Worm (Caenorhabditis elegans) whole organism, mixed stage, embryonic: ENCODE results near the gene pnk-4.

Experiments
- M03D4.4 ChIP-seq: sonication (generic microtip); optimal IDR thresholded peaks from 2 replicates; lab custom pipeline; 2017; ENCODE audit warnings: mild to moderate bottlenecking, missing genetic modification characterization, missing compliant biosample characterization
- blmp-1 ChIP-seq: fragments of 150-350 bp; optimal IDR thresholded peaks from 2 replicates; lab custom pipeline; 2014; ENCODE audit warnings: missing biosample characterization, missing genetic modification characterization
- ceh-39 ChIP-seq: fragments of 150-350 bp; optimal IDR thresholded peaks from 2 replicates; lab custom pipeline; 2014; ENCODE audit warnings: missing biosample characterization, missing genetic modification characterization
- ceh-43 ChIP-seq: fragments of 200-800 bp; sonication (Bioruptor generic); optimal IDR thresholded peaks from 2 replicates; lab custom pipeline; 2018; ENCODE audit warnings: mild to moderate bottlenecking, missing genetic modification characterization, moderate library complexity, missing compliant biosample characterization
- ceh-83 ChIP-seq: fragments of 200-800 bp; sonication (Bioruptor generic); optimal IDR thresholded peaks from 2 replicates; lab custom pipeline; 2018; ENCODE audit warnings: mild to moderate bottlenecking, missing genetic modification characterization, missing compliant biosample characterization
- ces-1 ChIP-seq: fragments of 150-350 bp; optimal IDR thresholded peaks from 2 replicates; lab custom pipeline; 2014; ENCODE audit warnings: missing biosample characterization, missing genetic modification reagents, missing genetic modification characterization
- cnd-1 ChIP-seq: fragments of 200-800 bp; sonication (Bioruptor generic); optimal IDR thresholded peaks from 2 replicates; lab custom pipeline; 2018; ENCODE audit warnings: mild to moderate bottlenecking, missing genetic modification characterization, missing compliant biosample characterization
- drap-1 ChIP-seq: fragments of 200-800 bp; sonication (Bioruptor generic); optimal IDR thresholded peaks from 3 replicates; lab custom pipeline; 2018; ENCODE audit warnings: mild to moderate bottlenecking, missing genetic modification characterization, missing compliant biosample characterization
- elt-1 ChIP-seq: sonication (generic microtip); optimal IDR thresholded peaks from 2 replicates; lab custom pipeline; 2017; ENCODE audit warnings: missing genetic modification characterization, mild to moderate bottlenecking, missing compliant biosample characterization, antibody characterized with exemption, moderate library complexity, borderline replicate concordance; ENCODE audit not compliant: insufficient read depth
- elt-3 ChIP-seq: fragments of 150-350 bp; optimal IDR thresholded peaks from 2 replicates; lab custom pipeline; 2014; ENCODE audit warnings: missing biosample characterization, missing genetic modification characterization
- flh-1 ChIP-seq: fragments of 200-800 bp; sonication (Bioruptor generic); optimal IDR thresholded peaks from 2 replicates; lab custom pipeline; 2018; ENCODE audit warnings: mild to moderate bottlenecking, missing genetic modification characterization, moderate library complexity, missing compliant biosample characterization
- ham-2 ChIP-seq: fragments of 200-800 bp; sonication (Bioruptor generic); optimal IDR thresholded peaks from 2 replicates; lab custom pipeline; 2018; ENCODE audit warnings: mild to moderate bottlenecking, missing genetic modification characterization, missing compliant biosample characterization
- lin-13 ChIP-seq: fragments of 150-350 bp; optimal IDR thresholded peaks from 2 replicates; lab custom pipeline; 2014; ENCODE audit warnings: missing biosample characterization, missing genetic modification characterization
- lin-32 ChIP-seq: fragments of 200-800 bp; sonication (Bioruptor generic); optimal IDR thresholded peaks from 2 replicates; lab custom pipeline; 2018; ENCODE audit warnings: mild to moderate bottlenecking, missing genetic modification characterization, missing compliant biosample characterization
- mab-5 ChIP-seq: fragments of 150-350 bp; optimal IDR thresholded peaks from 2 replicates; lab custom pipeline; 2014; ENCODE audit warnings: missing biosample characterization, missing genetic modification characterization
- mep-1 ChIP-seq: fragments of 150-350 bp; optimal IDR thresholded peaks from 2 replicates; lab custom pipeline; 2017; ENCODE audit warnings: missing biosample characterization, missing genetic modification reagents, missing genetic modification characterization, inconsistent platforms
- mls-2 ChIP-seq: sonication (generic microtip); optimal IDR thresholded peaks from 2 replicates; lab custom pipeline; 2016; ENCODE audit warnings: mild to moderate bottlenecking, missing genetic modification characterization, moderate library complexity, missing compliant biosample characterization
- nhr-12 ChIP-seq: fragments of 150-350 bp; optimal IDR thresholded peaks from 2 replicates; lab custom pipeline; 2014; ENCODE audit warnings: missing biosample characterization, missing genetic modification characterization
- nhr-2 ChIP-seq: fragments of 150-350 bp; optimal IDR thresholded peaks from 2 replicates; lab custom pipeline; 2014; ENCODE audit warnings: missing biosample characterization, missing genetic modification characterization
- nhr-237 ChIP-seq: fragments of 150-350 bp; optimal IDR thresholded peaks from 2 replicates; lab custom pipeline; 2014; ENCODE audit warnings: missing biosample characterization, missing genetic modification characterization
- nhr-28 ChIP-seq: fragments of 150-350 bp; optimal IDR thresholded peaks from 2 replicates; lab custom pipeline; 2014; ENCODE audit warnings: missing biosample characterization, missing genetic modification characterization
- pha-4 ChIP-seq: fragments of 150-350 bp; optimal IDR thresholded peaks from 2 replicates; lab custom pipeline; 2018; ENCODE audit warnings: missing biosample characterization, missing genetic modification reagents, missing genetic modification characterization
- snpc-4 ChIP-seq: fragments of 150-350 bp; optimal IDR thresholded peaks from 2 replicates; lab custom pipeline; 2014; ENCODE audit warnings: missing biosample characterization, missing genetic modification characterization
- sptf-1 ChIP-seq: sonication (generic microtip); optimal IDR thresholded peaks from 2 replicates; lab custom pipeline; 2017; ENCODE audit warnings: mild to moderate bottlenecking, missing genetic modification characterization, moderate library complexity, missing compliant biosample characterization
- tbx-8 ChIP-seq: fragments of 200-800 bp; sonication (Bioruptor generic); optimal IDR thresholded peaks from 2 replicates; lab custom pipeline; 2018; ENCODE audit warnings: mild to moderate bottlenecking, missing genetic modification characterization, moderate library complexity, missing compliant biosample characterization
- unc-120 ChIP-seq: sonication (generic microtip); optimal IDR thresholded peaks from 2 replicates; lab custom pipeline; 2017; ENCODE audit warnings: missing genetic modification characterization, missing compliant biosample characterization; ENCODE audit not compliant: poor library complexity, severe bottlenecking
- unc-39 ChIP-seq: fragments of 150-350 bp; optimal IDR thresholded peaks from 2 replicates; lab custom pipeline; 2014; ENCODE audit warnings: missing biosample characterization, missing genetic modification characterization
- unc-62 ChIP-seq: fragments of 150-350 bp; optimal IDR thresholded peaks from 2 replicates; lab custom pipeline; 2014; ENCODE audit warnings: missing biosample characterization, missing genetic modification reagents, missing genetic modification characterization
- zip-8 ChIP-seq: fragments of 150-350 bp; optimal IDR thresholded peaks from 2 replicates; lab custom pipeline; 2014; ENCODE audit warnings: missing biosample characterization, missing genetic modification characterization
- ztf-11 ChIP-seq: fragments of 150-350 bp; optimal IDR thresholded peaks from 2 replicates; lab custom pipeline; 2014; ENCODE audit warnings: missing biosample characterization, missing genetic modification characterization

Gene pnk-4

ce11 chrX:5120196-5120595, 32.6 kb downstream of the pnk-4 start:
- TF ChIP-seq mab-5 (no peak), ces-1 (GFP tag; lab: Kevin White, UChicago) (peak; percentile 43)
- TF ChIP-seq, all 35 proteins: peak for 1

ce11 chrX:5120807-5121206, 33.2 kb downstream of the pnk-4 start:
- TF ChIP-seq nhr-28 (tag; lab: Kevin White, UChicago) (no peak), pha-4 (tag; lab: Kevin White, UChicago) (no peak), mls-2 (tag; lab: Kevin White, UChicago) (no peak), unc-62 (GFP tag; lab: Kevin White, UChicago) (no peak), ceh-43 (no peak), blmp-1 (tag; lab: Kevin White, UChicago) (no peak)

ce11 chrX:5121789-5122188, 34.1 kb downstream of the pnk-4 start:
- TF ChIP-seq pha-4 (tag; lab: Kevin White, UChicago) (peak; percentile 10), unc-120 (tag; lab: Kevin White, UChicago) (no peak), lin-32 (GFP tag; lab: Kevin White, UChicago) (peak; percentile 25), drap-1 (GFP tag; lab: Kevin White, UChicago) (no peak), flh-1 (GFP tag; lab: Kevin White, UChicago) (no peak), lin-13 (tag; lab: Kevin White, UChicago) (no peak), mls-2 (tag; lab: Kevin White, UChicago) (peak; percentile 50), cnd-1 (tag; lab: Kevin White, UChicago) (peak; percentile 32), ces-1 (GFP tag; lab: Kevin White, UChicago) (peak; percentile 32), tbx-8 (GFP tag; lab: Kevin White, UChicago) (no peak), ceh-43 (no peak)

ce11 chrX:5122369-5122768, 34.7 kb downstream of the pnk-4 start:
- TF ChIP-seq unc-62 (GFP tag; lab: Kevin White, UChicago) (no peak), lin-32 (GFP tag; lab: Kevin White, UChicago) (no peak), elt-1 (tag; lab: Kevin White, UChicago) (no peak), ceh-39 (tag; lab: Kevin White, UChicago) (no peak), unc-39 (tag; lab: Kevin White, UChicago) (no peak), tbx-8 (GFP tag; lab: Kevin White, UChicago) (no peak), snpc-4 (tag; lab: Kevin White, UChicago) (no peak), nhr-237 (tag; lab: Kevin White, UChicago) (no peak), sptf-1 (tag; lab: Kevin White, UChicago) (no peak), zip-8 (tag; lab: Kevin White, UChicago) (no peak), nhr-12 (tag; lab: Kevin White, UChicago) (no peak), elt-3 (no peak), unc-120 (tag; lab: Kevin White, UChicago) (no peak), ces-1 (GFP tag; lab: Kevin White, UChicago) (no peak)

ce11 chrX:5122791-5123414, 35.3 kb downstream of the pnk-4 start:
- TF ChIP-seq nhr-12 (tag; lab: Kevin White, UChicago) (no peak), ham-2 (GFP tag; lab: Kevin White, UChicago) (peak; percentile 1), nhr-28 (tag; lab: Kevin White, UChicago) (no peak), drap-1 (GFP tag; lab: Kevin White, UChicago) (peak; percentile 5), M03D4.4 (peak; percentile 32), mep-1 (tag; lab: Kevin White, UChicago) (no peak), lin-32 (GFP tag; lab: Kevin White, UChicago) (no peak), nhr-2 (peak; percentile 80), ztf-11 (tag; lab: Kevin White, UChicago) (no peak), pha-4 (tag; lab: Kevin White, UChicago) (peak; percentile 54), ceh-83 (GFP tag; lab: Kevin White, UChicago) (no peak), tbx-8 (GFP tag; lab: Kevin White, UChicago) (no peak)
